Worm (Caenorhabditis elegans): ENCODE data around the gene lro-1.

- TF ChIP-seq ztf-4 (tag; optimal IDR thresholded peaks at IDR 0.05) (no peak), egl-27 (tag; optimal IDR thresholded peaks at IDR 0.05) (no peak), nhr-11 (tag; optimal IDR thresholded peaks at IDR 0.05) (no peak), lin-39 (tag; optimal IDR thresholded peaks at IDR 0.05) (no peak), unc-62 (GFP tag; optimal IDR thresholded peaks at IDR 0.05) (no peak), ama-1 (optimal IDR thresholded peaks at IDR 0.05) (no peak), nhr-28 (tag; optimal IDR thresholded peaks at IDR 0.05) (no peak), elt-3 (tag; optimal IDR thresholded peaks at IDR 0.05) (no peak), ceh-82 (tag; optimal IDR thresholded peaks at IDR 0.05) (no peak), snpc-4 (tag; optimal IDR thresholded peaks at IDR 0.05) (no peak), aly-2 (tag; optimal IDR thresholded peaks at IDR 0.05) (no peak), nfya-1 (tag; optimal IDR thresholded peaks at IDR 0.05; ENCODE audit: insufficient read depth) (no peak), egl-5 (tag; optimal IDR thresholded peaks at IDR 0.05) (no peak)
Measured at ce11 chrX:6256969-6257368, 14.9 kb upstream of the lro-1 start.

All from whole organism, L3 larva.